Fruit fly (Drosophila melanogaster): ENCODE measurements around the gene Tbh.

The Tbh gene

dm6 chrX:7970396-7970795 is 25.1 kb upstream of the Tbh start (continued):
- TF ChIP-seq CG9727 (GFP tag; optimal IDR thresholded peaks at IDR 0.05) (peak; percentile 53), CG17361 (GFP tag; IDR thresholded peaks at IDR 0.05) (peak; percentile 62; the same call in 1 of the 3 replicates), CG1529 (GFP tag; optimal IDR thresholded peaks at IDR 0.05) (peak; percentile 28), B-H1 (GFP tag; IDR thresholded peaks at IDR 0.05) (no peak), CG10959 (GFP tag; IDR thresholded peaks at IDR 0.05) (no peak), CG30403 (GFP tag; optimal IDR thresholded peaks at IDR 0.05) (peak; percentile 49), dpn (GFP tag; optimal IDR thresholded peaks at IDR 0.05) (peak in 1 of 2 experiments; percentile 31), bcd (GFP tag; optimal IDR thresholded peaks at IDR 0.05) (peak; percentile 51), stc (GFP tag; IDR thresholded peaks at IDR 0.05) (no peak), tap (tag; optimal IDR thresholded peaks at IDR 0.05) (peak; percentile 18), amos (GFP tag; IDR thresholded peaks at IDR 0.05; ENCODE audit: partially characterized antibody) (peak; percentile 41), lbe (GFP tag; optimal IDR thresholded peaks at IDR 0.05) (peak; percentile 0), Meics (GFP tag; optimal IDR thresholded peaks at IDR 0.05) (peak; percentile 62), B-H2 (GFP tag; optimal IDR thresholded peaks at IDR 0.05) (peak; percentile 40), h (optimal IDR thresholded peaks at IDR 0.05) (no peak), phol (tag; optimal IDR thresholded peaks at IDR 0.05) (peak; percentile 64), CG17912 (GFP tag; optimal IDR thresholded peaks at IDR 0.05) (no peak), CG7786 (GFP tag; optimal IDR thresholded peaks at IDR 0.05) (peak; percentile 7), Lhr (GFP tag; optimal IDR thresholded peaks at IDR 0.05) (no peak), CG1647 (GFP tag; optimal IDR thresholded peaks at IDR 0.05) (no peak), Neu2 (GFP tag; optimal IDR thresholded peaks at IDR 0.05; ENCODE audit: borderline replicate concordance) (no peak), CG10274 (GFP tag; optimal IDR thresholded peaks at IDR 0.05) (no peak), NfI (GFP tag; optimal IDR thresholded peaks at IDR 0.05) (peak; percentile 45), CG33557 (GFP tag; optimal IDR thresholded peaks at IDR 0.05) (peak; percentile 7), CG16779 (GFP tag; IDR thresholded peaks at IDR 0.05) (no peak), eve (GFP tag; optimal IDR thresholded peaks at IDR 0.05) (peak in 1 of 2 experiments; percentile 53), CG16813 (GFP tag; IDR thresholded peaks at IDR 0.05; ENCODE audit: partially characterized antibody) (peak; percentile 56), stwl (tag; optimal IDR thresholded peaks at IDR 0.05) (no peak), dimm (GFP tag; IDR thresholded peaks at IDR 0.05) (no peak), gcm2 (GFP tag; optimal IDR thresholded peaks at IDR 0.05) (no peak), CG9437 (GFP tag; optimal IDR thresholded peaks at IDR 0.05) (peak; percentile 13), CG9817 (tag; optimal IDR thresholded peaks at IDR 0.05) (peak; percentile 57), CG8290 (GFP tag; optimal IDR thresholded peaks at IDR 0.05) (no peak), CG8290 (tag; optimal IDR thresholded peaks at IDR 0.05) (peak in 1 of 2 experiments; percentile 9), CG4404 (GFP tag; IDR thresholded peaks at IDR 0.05) (peak; percentile 27; the same call in 1 of the 2 replicates), CG4424 (GFP tag; optimal IDR thresholded peaks at IDR 0.05) (peak; percentile 46), CG12071 (GFP tag; optimal IDR thresholded peaks at IDR 0.05) (peak; percentile 33), sna (GFP tag; IDR thresholded peaks at IDR 0.05; ENCODE audit: partially characterized antibody) (no peak; the same call in 1 of the 2 replicates), pum (GFP tag; optimal IDR thresholded peaks at IDR 0.05) (peak; percentile 17), Blimp-1 (GFP tag; optimal IDR thresholded peaks at IDR 0.05) (peak; percentile 48), CG3407 (GFP tag; optimal IDR thresholded peaks at IDR 0.05) (no peak), Hr51 (GFP tag; optimal IDR thresholded peaks at IDR 0.05) (peak in 1 of 2 experiments; percentile 62), shn (GFP tag; optimal IDR thresholded peaks at IDR 0.05) (peak; percentile 25), CG31441 (GFP tag; IDR thresholded peaks at IDR 0.05) (peak; percentile 50), CG14441 (GFP tag; IDR thresholded peaks at IDR 0.05) (peak; percentile 37; the same call in 1 of the 2 replicates), pzg (GFP tag; optimal IDR thresholded peaks at IDR 0.05) (no peak), E2f1 (GFP tag; IDR thresholded peaks at IDR 0.05) (0 out of 2 replicates have a peak, but pooled peaks have one; percentile 27), CG6854 (GFP tag; optimal IDR thresholded peaks at IDR 0.05) (peak; percentile 17), Dbx (GFP tag; IDR thresholded peaks at IDR 0.05) (peak; percentile 49; the same call in 1 of the 3 replicates), ato (GFP tag; IDR thresholded peaks at IDR 0.05; ENCODE audit: partially characterized antibody) (no peak), CG9876 (GFP tag; optimal IDR thresholded peaks at IDR 0.05) (no peak)

Data from whole organism, embryonic.